Worm (Caenorhabditis elegans): Measurements from ENCODE around the gene F08D12.12.

ce11 chrII:2734735-2735134, 52.1 kb downstream of the F08D12.12 start:
- no peak for TF ChIP-seq tab-1 (GFP tag; IDR thresholded peaks at IDR 0.05)
- no peak for TF ChIP-seq flt-1 (GFP tag; IDR thresholded peaks at IDR 0.05)

Measured in whole organism, midembryonic.